Worm (Caenorhabditis elegans) whole organism, L4 larva: ENCODE measurements around the gene mec-10.

Experiments used
- F44E2.7 ChIP-seq: fragments of 200-800 bp; sonication (Bioruptor generic); IDR thresholded peaks from 2 replicates; pipeline ENCODE4 v2.1.2; 2022; ENCODE audit warnings: missing genetic modification characterization, missing compliant biosample characterization
- ZK546.5 ChIP-seq, 2 experiments: sonication (generic microtip); optimal IDR thresholded peaks; 2 replicates each; lab custom pipeline; 2017; ENCODE audit warnings: missing biosample characterization in 2 of 2, missing genetic modification characterization in 2 of 2
- aly-2 ChIP-seq: sonication (generic microtip); optimal IDR thresholded peaks from 2 replicates; lab custom pipeline; 2018; ENCODE audit warnings: missing biosample characterization, missing genetic modification characterization
- ceh-28 ChIP-seq: fragments of 150-350 bp; optimal IDR thresholded peaks from 2 replicates; lab custom pipeline; 2014; ENCODE audit warnings: missing biosample characterization, missing genetic modification reagents, missing genetic modification characterization
- dpl-1 ChIP-seq: fragments of 150-350 bp; optimal IDR thresholded peaks from 2 replicates; lab custom pipeline; 2014; ENCODE audit warnings: missing biosample characterization, missing genetic modification reagents, missing genetic modification characterization
- nhr-77 ChIP-seq: fragments of 150-350 bp; optimal IDR thresholded peaks from 2 replicates; lab custom pipeline; 2014; ENCODE audit warnings: missing biosample characterization, missing genetic modification characterization
- pha-4 ChIP-seq, 2 experiments: fragments of 150-350 bp in 1 of 2; fragments of 200-800 bp in 1 of 2; sonication (Bioruptor generic) in 1 of 2; IDR thresholded peaks in 1 of 2; optimal IDR thresholded peaks in 1 of 2; 2 replicates each; pipeline versions ENCODE4 v1.3.6 to Lab custom; 2014 to 2022; ENCODE audit warnings: missing genetic modification characterization in 2 of 2, missing genetic modification reagents in 2 of 2, missing biosample characterization in 1 of 2, missing compliant biosample characterization in 1 of 2
- snpc-4 ChIP-seq: fragments of 150-350 bp; optimal IDR thresholded peaks from 2 replicates; lab custom pipeline; 2014; ENCODE audit warnings: missing biosample characterization, missing genetic modification characterization
- unc-62 ChIP-seq, 3 experiments: fragments of 150-350 bp in 1 of 3; sonication (generic microtip); optimal IDR thresholded peaks in 2 of 3; peaks in 1 of 3; 1 replicate in 1 of 3; 2 replicates in 2 of 3; lab custom pipeline; 2014 to 2017; ENCODE audit warnings: missing biosample characterization in 3 of 3, missing genetic modification characterization in 3 of 3, missing genetic modification reagents in 3 of 3, missing genotype in 1 of 3

ce11 chrX:8481716-8482115 lies 11.6 kb upstream of the mec-10 start:
- no peak for TF ChIP-seq aly-2 (tag; lab: Kevin White, UChicago)
- TF ChIP-seq snpc-4 (tag; lab: Kevin White, UChicago): no peak
- TF ChIP-seq unc-62 (GFP tag; optimal IDR thresholded peaks at IDR 0.05 in 1 of 2; lab: Kevin White, UChicago): peak in 1 of 2 experiments; percentile 88
- no peak for TF ChIP-seq unc-62 (tag; optimal IDR thresholded peaks at IDR 0.05; lab: Kevin White, UChicago)
- TF ChIP-seq ZK546.5 (tag; optimal IDR thresholded peaks at IDR 0.05; lab: Kevin White, UChicago): no peak
- TF ChIP-seq dpl-1 (GFP tag; lab: Kevin White, UChicago): no peak
- TF ChIP-seq ceh-28 (tag; lab: Kevin White, UChicago): no peak
- TF ChIP-seq F44E2.7 (GFP tag; lab: Robert Waterston, UW): no peak
- TF ChIP-seq pha-4 (GFP tag; IDR thresholded peaks at IDR 0.05; lab: Robert Waterston, UW): no peak
- TF ChIP-seq pha-4 (tag; optimal IDR thresholded peaks at IDR 0.05; lab: Kevin White, UChicago): no peak
- no peak for TF ChIP-seq nhr-77 (tag; lab: Kevin White, UChicago)
